Fruit fly (Drosophila melanogaster): ENCODE results near the gene CG6171.

CG6171 gene

DNA sequence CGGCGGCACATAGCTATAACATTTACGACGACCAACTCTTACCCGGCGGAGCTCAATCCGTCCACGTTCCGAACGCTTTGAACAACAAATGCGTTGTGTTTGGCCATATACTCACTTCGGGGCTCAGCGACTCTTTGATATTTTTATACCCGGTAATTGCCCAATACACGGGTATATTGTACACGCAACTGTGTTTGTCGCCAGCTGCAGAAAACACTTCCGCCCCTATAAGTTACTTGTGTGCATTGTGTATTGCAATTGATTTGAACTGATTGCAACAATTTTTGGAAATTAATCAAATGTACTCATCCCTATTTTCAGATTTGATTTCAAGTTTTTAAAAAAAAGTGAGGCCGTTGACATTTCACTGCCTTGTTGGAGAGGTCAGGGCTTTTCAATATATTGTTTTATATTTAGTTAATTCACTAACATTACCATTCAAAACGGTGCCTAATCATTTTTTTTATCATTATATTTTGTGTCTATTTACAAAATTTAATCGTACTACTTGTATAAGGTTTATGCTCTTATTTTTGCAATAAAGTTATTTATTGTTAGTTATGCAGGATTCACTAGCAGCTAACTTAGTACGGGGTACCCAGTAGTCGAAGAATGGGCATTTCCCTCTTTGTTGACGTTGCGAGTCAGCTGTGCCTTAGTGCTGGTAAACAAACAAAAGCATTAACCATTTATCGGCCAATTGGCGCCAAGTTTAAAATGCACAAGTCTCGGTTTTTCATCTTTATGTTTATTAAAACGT, 20.6 kb downstream of the CG6171 start, which contains the start of gene Nagk (continued):
- TF ChIP-seq Aef1 (GFP tag; IDR thresholded peaks at IDR 0.05), result peak; percentile 11; the same call in 1 of the 3 replicates
- peak; percentile 27 for TF ChIP-seq CG2875 (GFP tag; optimal IDR thresholded peaks at IDR 0.05)
- no peak for TF ChIP-seq ash1 (GFP tag; optimal IDR thresholded peaks at IDR 0.05)
- no peak for TF ChIP-seq dimm (GFP tag; IDR thresholded peaks at IDR 0.05)
- peak; percentile 67 for TF ChIP-seq Max (GFP tag; optimal IDR thresholded peaks at IDR 0.05)
- TF ChIP-seq Dad (GFP tag; optimal IDR thresholded peaks at IDR 0.05), result peak; percentile 54
- TF ChIP-seq CG6854 (GFP tag; optimal IDR thresholded peaks at IDR 0.05), result peak; percentile 45
- TF ChIP-seq Xrp1 (GFP tag; IDR thresholded peaks at IDR 0.05), result 0 out of 2 replicates have a peak, but pooled peaks have one; percentile 25
- TF ChIP-seq HmgD (GFP tag; optimal IDR thresholded peaks at IDR 0.05), result no peak
- TF ChIP-seq Mrtf (GFP tag; IDR thresholded peaks at IDR 0.05), result peak; percentile 5; the same call in 1 of the 3 replicates
- TF ChIP-seq CG14014 (GFP tag; IDR thresholded peaks at IDR 0.05), result peak; percentile 39
- no peak for TF ChIP-seq Stat92E (GFP tag; optimal IDR thresholded peaks at IDR 0.05)
- no peak for TF ChIP-seq gce (GFP tag; IDR thresholded peaks at IDR 0.05)
- no peak for TF ChIP-seq CG17186 (GFP tag; optimal IDR thresholded peaks at IDR 0.05)
- peak; percentile 39 for TF ChIP-seq salm (tag; optimal IDR thresholded peaks at IDR 0.05)
- TF ChIP-seq br (optimal IDR thresholded peaks at IDR 0.05), result no peak
- TF ChIP-seq gsb-n (tag; optimal IDR thresholded peaks at IDR 0.05), result peak; percentile 39
- peak; percentile 64 for TF ChIP-seq Sox102F (GFP tag; optimal IDR thresholded peaks at IDR 0.05)
- TF ChIP-seq CG33213 (GFP tag; optimal IDR thresholded peaks at IDR 0.05), result peak; percentile 29
- peak; percentile 40; the same call in 1 of the 2 replicates for TF ChIP-seq amos (GFP tag; IDR thresholded peaks at IDR 0.05; ENCODE audit: partially characterized antibody)
- TF ChIP-seq sug (tag; optimal IDR thresholded peaks at IDR 0.05), result peak; percentile 64
- peak; percentile 20 for TF ChIP-seq NK7.1 (GFP tag; optimal IDR thresholded peaks at IDR 0.05)
- TF ChIP-seq CG30431 (GFP tag; optimal IDR thresholded peaks at IDR 0.05), result peak; percentile 1
- peak; percentile 4 for TF ChIP-seq CG30020 (tag; optimal IDR thresholded peaks at IDR 0.05)
- TF ChIP-seq CG6683 (GFP tag; optimal IDR thresholded peaks at IDR 0.05), result no peak
- peak; percentile 19; the same call in 1 of the 2 replicates for TF ChIP-seq CG11696 (GFP tag; IDR thresholded peaks at IDR 0.05)
- TF ChIP-seq Sry-δ (GFP tag; optimal IDR thresholded peaks at IDR 0.05), result peak; percentile 37
- TF ChIP-seq CG9437 (GFP tag; optimal IDR thresholded peaks at IDR 0.05), result peak; percentile 79
- peak; percentile 39 for TF ChIP-seq CG17829 (tag; optimal IDR thresholded peaks at IDR 0.05)
- no peak for TF ChIP-seq CG10321 (GFP tag; IDR thresholded peaks at IDR 0.05)
- no peak for TF ChIP-seq D (optimal IDR thresholded peaks at IDR 0.05)
- peak; percentile 62 for TF ChIP-seq D (GFP tag; optimal IDR thresholded peaks at IDR 0.05)
- no peak for TF ChIP-seq ttk (GFP tag; IDR thresholded peaks at IDR 0.05)
- TF ChIP-seq CG9817 (tag; optimal IDR thresholded peaks at IDR 0.05), result peak; percentile 47
- peak; percentile 35 for TF ChIP-seq CG8944 (GFP tag; optimal IDR thresholded peaks at IDR 0.05)
- TF ChIP-seq onecut (GFP tag; IDR thresholded peaks at IDR 0.05), result no peak
- TF ChIP-seq CG14441 (GFP tag; IDR thresholded peaks at IDR 0.05), result peak; percentile 29
- TF ChIP-seq gem (tag; optimal IDR thresholded peaks at IDR 0.05), result peak; percentile 73
- peak; percentile 64 for TF ChIP-seq CG17385 (GFP tag; optimal IDR thresholded peaks at IDR 0.05)
- TF ChIP-seq dpn (GFP tag; optimal IDR thresholded peaks at IDR 0.05), result peak; percentile 46 to 68
- no peak for TF ChIP-seq zen2 (GFP tag; IDR thresholded peaks at IDR 0.05; ENCODE audit: partially characterized antibody)
- TF ChIP-seq Hr51 (GFP tag; optimal IDR thresholded peaks at IDR 0.05), result peak; percentile 13 to 68
- TF ChIP-seq insv (GFP tag; optimal IDR thresholded peaks at IDR 0.05), result no peak
- TF ChIP-seq Pdp1 (GFP tag; optimal IDR thresholded peaks at IDR 0.05), result peak; percentile 45 to 53
- TF ChIP-seq ATbp (GFP tag; optimal IDR thresholded peaks at IDR 0.05), result no peak
- 0 out of 2 replicates have a peak, but pooled peaks have one; percentile 24 for TF ChIP-seq aop (GFP tag; IDR thresholded peaks at IDR 0.05)
- peak; percentile 12 for TF ChIP-seq CG12942 (GFP tag; optimal IDR thresholded peaks at IDR 0.05)
- TF ChIP-seq Hsf (GFP tag; optimal IDR thresholded peaks at IDR 0.05), result peak; percentile 67
- no peak for TF ChIP-seq ERR (GFP tag; optimal IDR thresholded peaks at IDR 0.05)

Data from whole organism, embryonic.